Worm (Caenorhabditis elegans) whole organism, young adult: ENCODE data around the gene igeg-1.

Experiments
- B0035.1 ChIP-seq: sonication (generic microtip); optimal IDR thresholded peaks from 2 replicates; lab custom pipeline; 2016; ENCODE audit warnings: missing genetic modification characterization, mild to moderate bottlenecking, missing compliant biosample characterization, missing genotype, missing genetic modification reagents
- madf-3 ChIP-seq: fragments of 200-800 bp; sonication (Bioruptor generic); IDR thresholded peaks from 2 replicates; pipeline ENCODE4 v1.3.6; 2022; ENCODE audit warnings: missing genetic modification reagents, missing genetic modification characterization, missing compliant biosample characterization
- mcd-1 ChIP-seq: fragments of 200-800 bp; sonication (Bioruptor generic); IDR thresholded peaks from 2 replicates; pipeline ENCODE4 v1.3.6; 2022; ENCODE audit warnings: missing genetic modification reagents, missing genetic modification characterization, missing compliant biosample characterization
- mxl-1 ChIP-seq: sonication (generic microtip); optimal IDR thresholded peaks from 2 replicates; lab custom pipeline; 2016; ENCODE audit warnings: missing genetic modification characterization, missing compliant biosample characterization
- nfyb-1 ChIP-seq: fragments of 200-800 bp; sonication (Bioruptor generic); IDR thresholded peaks from 2 replicates; pipeline ENCODE4 v1.3.6; 2022; ENCODE audit warnings: missing genetic modification reagents, missing genetic modification characterization, missing compliant biosample characterization

ce11 chrIV:4596824-4597223, 34.4 kb downstream of the igeg-1 start, which contains the start of gene F19C7.3:
- TF ChIP-seq B0035.1 (tag; lab: Kevin White, UChicago) (no peak), mxl-1 (tag; lab: Kevin White, UChicago) (no peak), madf-3 (GFP tag; lab: Robert Waterston, UW) (no peak), nfyb-1 (GFP tag; lab: Robert Waterston, UW) (no peak), mcd-1 (GFP tag; lab: Robert Waterston, UW) (no peak)
